Worm (Caenorhabditis elegans) whole organism, early embryonic: Measurements from ENCODE around the gene gro-1.

Experiments used
- F13C5.2 ChIP-seq: sonication (generic microtip); optimal IDR thresholded peaks from 2 replicates; lab custom pipeline; 2017; ENCODE audit warnings: mild to moderate bottlenecking, missing genetic modification characterization, inconsistent platforms, missing compliant biosample characterization
- ama-1 ChIP-seq: fragments of 150-350 bp; optimal IDR thresholded peaks from 2 replicates; lab custom pipeline; 2014
- ceh-36 ChIP-seq: sonication (generic microtip); optimal IDR thresholded peaks from 2 replicates; lab custom pipeline; 2016; ENCODE audit warnings: missing genetic modification characterization, inconsistent platforms, missing compliant biosample characterization
- ets-7 ChIP-seq: sonication (generic microtip); optimal IDR thresholded peaks from 2 replicates; lab custom pipeline; 2016; ENCODE audit warnings: missing genotype, missing genetic modification characterization, missing compliant biosample characterization
- flt-1 ChIP-seq: fragments of 200-800 bp; sonication (Bioruptor generic); IDR thresholded peaks from 2 replicates; pipeline ENCODE4 v1.3.6; 2022; ENCODE audit warnings: missing genetic modification characterization, missing compliant biosample characterization
- pes-1 ChIP-seq: fragments of 200-800 bp; sonication (Bioruptor generic); IDR thresholded peaks from 2 replicates; pipeline ENCODE4 v1.3.6; 2022; ENCODE audit warnings: missing genetic modification reagents, missing genetic modification characterization, missing compliant biosample characterization
- sea-1 ChIP-seq: fragments of 200-800 bp; sonication (Bioruptor generic); conservative IDR thresholded peaks from 2 replicates; pipeline ENCODE4 v1.3.6; 2022; ENCODE audit warnings: missing genetic modification characterization, missing compliant biosample characterization
- tra-4 ChIP-seq: sonication (generic microtip); optimal IDR thresholded peaks from 2 replicates; lab custom pipeline; 2017; ENCODE audit warnings: missing genetic modification characterization, missing compliant biosample characterization

DNA sequence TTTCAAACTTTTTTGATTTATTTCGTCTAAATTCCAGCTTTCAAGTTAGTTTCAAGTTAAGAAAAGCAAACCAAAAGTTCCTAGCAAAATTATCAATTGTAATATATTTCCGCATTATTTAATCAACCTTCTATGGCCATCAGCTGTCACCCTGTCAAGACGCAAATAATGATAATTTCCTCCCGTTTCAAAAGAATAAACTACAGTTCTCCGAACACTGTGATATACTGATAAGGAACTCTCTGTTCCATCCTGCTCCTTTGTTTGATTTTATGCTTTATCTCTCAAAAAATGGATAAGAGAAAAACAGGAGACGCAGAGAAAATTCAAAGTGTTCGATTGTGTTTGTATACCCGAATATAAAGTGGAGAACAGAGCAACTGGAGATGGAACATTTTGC, 26.4 kb downstream of the gro-1 start:
- TF ChIP-seq ets-7 (no peak), tra-4 (tag; lab: Kevin White, UChicago) (no peak), flt-1 (GFP tag; lab: Robert Waterston, UW) (no peak), ama-1 (lab: Kevin White, UChicago) (no peak), pes-1 (GFP tag; lab: Robert Waterston, UW) (no peak), sea-1 (GFP tag; lab: Robert Waterston, UW) (no peak), F13C5.2 (tag; lab: Kevin White, UChicago) (no peak), ceh-36 (tag; lab: Kevin White, UChicago) (no peak)
